Worm (Caenorhabditis elegans) whole organism, L2 larva: Measurements from ENCODE around the gene C27A2.8.
A peak's percentile ranks its signal among the peaks of the same experiment; 100 is the strongest.

Experiments used
- ama-1 ChIP-seq: fragments of 150-350 bp; optimal IDR thresholded peaks from 2 replicates; lab custom pipeline; 2018; ENCODE audit warnings: inconsistent platforms
- lin-13 ChIP-seq: fragments of 150-350 bp; optimal IDR thresholded peaks from 2 replicates; lab custom pipeline; 2014; ENCODE audit warnings: missing biosample characterization, missing genetic modification reagents, missing genetic modification characterization
- nhr-25 ChIP-seq: fragments of 150-350 bp; sonication (generic microtip); optimal IDR thresholded peaks from 3 replicates; lab custom pipeline; 2014; ENCODE audit warnings: missing biosample characterization, missing genetic modification characterization
- unc-39 ChIP-seq: fragments of 150-350 bp; optimal IDR thresholded peaks from 2 replicates; lab custom pipeline; 2014; ENCODE audit warnings: missing biosample characterization, missing genetic modification characterization
- unc-62 ChIP-seq: fragments of 150-350 bp; optimal IDR thresholded peaks from 2 replicates; lab custom pipeline; 2014; ENCODE audit warnings: missing biosample characterization, missing genetic modification reagents, missing genetic modification characterization
- ztf-4 ChIP-seq: fragments of 150-350 bp; optimal IDR thresholded peaks from 2 replicates; lab custom pipeline; 2014; ENCODE audit warnings: missing biosample characterization, missing genetic modification characterization

DNA sequence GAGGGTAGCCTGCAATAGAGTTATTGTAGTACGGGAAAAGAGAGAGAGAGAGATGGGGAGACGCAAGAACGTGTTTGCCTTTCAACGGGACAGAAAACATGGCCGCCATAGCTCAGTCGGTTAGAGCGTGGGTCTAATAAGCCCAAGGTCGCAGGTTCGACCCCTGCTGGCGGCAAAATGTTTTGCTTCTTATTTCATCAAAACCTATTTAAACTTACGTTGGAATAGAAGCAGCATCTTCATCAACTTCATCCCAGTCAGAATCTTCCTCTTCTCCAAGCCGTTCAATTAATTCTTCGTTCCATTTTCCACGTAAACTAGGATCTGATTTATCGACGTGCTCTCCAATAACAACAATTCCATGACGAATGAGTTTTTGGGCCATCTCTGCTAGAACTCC, 35.2 kb downstream of the C27A2.8 start:
- no peak for TF ChIP-seq unc-62
- TF ChIP-seq ama-1 (lab: Kevin White, UChicago), result no peak
- TF ChIP-seq lin-13, result peak; percentile 13
- TF ChIP-seq unc-39 (tag; lab: Kevin White, UChicago), result no peak
- TF ChIP-seq nhr-25 (tag; lab: Kevin White, UChicago), result peak; percentile 1
- no peak for TF ChIP-seq ztf-4 (tag; lab: Kevin White, UChicago)
